Worm (Caenorhabditis elegans) whole organism, dauer: Measurements from ENCODE around the gene C49F5.3.
"Not testable (repeated sequence)": the region's sequence is repeated elsewhere in the genome, so short reads cannot be mapped to it uniquely, and the experiment has no call there.

Experiments used
- unc-62 ChIP-seq: sonication (generic microtip); optimal IDR thresholded peaks from 2 replicates; lab custom pipeline; 2017; ENCODE audit warnings: missing biosample characterization, missing genetic modification reagents, missing genetic modification characterization

The C49F5.3 gene

DNA sequence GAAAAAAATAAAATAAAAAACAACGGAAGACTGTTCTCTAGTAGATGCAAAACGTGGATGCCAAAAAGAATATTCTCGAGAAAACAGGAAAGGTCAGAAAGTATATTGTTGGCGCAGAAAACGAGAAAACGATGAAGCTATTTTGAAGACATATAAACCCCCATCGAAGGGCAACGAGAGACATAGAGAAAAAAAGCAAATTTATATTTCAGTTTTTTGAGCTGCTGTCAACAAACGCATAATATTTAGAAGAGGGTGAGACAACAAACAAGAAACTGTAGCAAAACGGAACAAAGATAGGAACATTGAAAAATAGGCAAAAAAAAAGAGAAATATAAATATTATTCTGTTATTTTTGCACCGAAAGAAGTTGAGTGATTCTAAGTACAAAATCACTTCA is 8.8 kb upstream of the C49F5.3 start:
- no peak for TF ChIP-seq unc-62 (GFP tag; lab: Kevin White, UChicago)

- TF ChIP-seq unc-62 (GFP tag; lab: Kevin White, UChicago), result no peak
These were observed 4.5 kb upstream of the C49F5.3 start, which contains the start of gene C49F5.6 for ce11 chrX:11987900-11988364. Gene C49F5.6, plus strand, starts transcription at chrX:11988314.

ce11 chrX:11985887-11986286 is 2.5 kb upstream of the C49F5.3 start, which contains the start of gene C49F5.5:
Gene C49F5.5, plus strand, starts transcription at chrX:11986187.
- TF ChIP-seq unc-62 (GFP tag; lab: Kevin White, UChicago), result no peak

DNA sequence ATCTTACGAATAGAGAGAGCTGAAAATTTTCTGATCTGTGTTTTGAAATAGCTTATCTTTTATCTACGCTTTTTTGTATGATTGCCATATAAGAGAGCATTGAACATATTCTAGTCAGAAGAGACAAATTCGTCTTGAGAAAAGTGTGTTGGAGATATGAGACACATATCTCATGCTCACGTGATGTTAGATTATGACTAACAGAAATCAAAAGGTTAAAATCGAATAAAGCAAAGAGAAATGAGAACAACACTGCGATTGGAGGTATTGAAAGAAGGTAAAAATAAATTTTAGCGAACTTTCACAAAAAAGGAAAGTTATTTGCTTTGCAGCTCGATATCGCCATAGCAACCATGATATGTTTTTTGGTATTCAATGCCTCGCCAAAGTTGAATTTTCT is 1.4 kb downstream of the C49F5.3 start, which contains the start of gene nhr-167:
nhr-167 (minus strand) TSS at position 21 of the 400 bp plus-strand sequence.
- TF ChIP-seq unc-62 (GFP tag; lab: Kevin White, UChicago), result no peak

DNA sequence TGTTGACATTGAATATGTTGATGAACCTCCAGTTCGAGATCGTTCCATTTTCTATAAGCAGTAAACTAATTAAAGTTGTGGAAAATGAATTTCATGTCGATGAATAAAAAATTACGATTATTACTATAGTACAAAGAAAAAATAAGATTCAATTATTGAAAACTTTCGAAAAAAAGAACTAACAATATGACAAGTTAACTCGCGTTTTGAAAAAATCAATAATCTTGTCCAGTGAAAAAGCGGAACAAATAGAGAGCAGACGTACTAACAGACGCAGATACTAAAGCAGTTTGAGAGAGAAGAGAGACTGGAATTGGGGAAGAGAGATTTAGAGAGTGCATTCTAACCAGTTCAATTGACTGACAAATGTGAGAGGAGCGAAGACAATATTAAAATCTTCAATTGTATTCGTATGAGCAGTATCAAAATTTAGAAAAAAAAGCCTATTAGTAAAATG is 8.8 kb downstream of the C49F5.3 start, which contains the start of gene set-6:
set-6 (minus strand) TSS at position 51 of the 457 bp plus-strand sequence.
- no peak for TF ChIP-seq unc-62 (GFP tag; lab: Kevin White, UChicago)

- TF ChIP-seq unc-62 (GFP tag; lab: Kevin White, UChicago), result no peak
These were observed 12.1 kb downstream of the C49F5.3 start for ce11 chrX:11971323-11971722.

- TF ChIP-seq unc-62 (GFP tag; lab: Kevin White, UChicago), result no peak
These were observed 13.9 kb downstream of the C49F5.3 start for ce11 chrX:11969554-11969953.

- TF ChIP-seq unc-62 (GFP tag; lab: Kevin White, UChicago), result no peak
These were observed 14.3 kb downstream of the C49F5.3 start for ce11 chrX:11969085-11969484.

- no peak for TF ChIP-seq unc-62 (GFP tag; lab: Kevin White, UChicago)
These were observed 15.3 kb downstream of the C49F5.3 start for ce11 chrX:11968024-11968598.

ce11 chrX:11967034-11967433 is 16.4 kb downstream of the C49F5.3 start:
- no peak for TF ChIP-seq unc-62 (GFP tag; lab: Kevin White, UChicago)

ce11 chrX:11965663-11966304 is 17.6 kb downstream of the C49F5.3 start, which contains the start of gene sams-1:
Gene sams-1, plus strand, starts transcription at chrX:11965962.
- no peak for TF ChIP-seq unc-62 (GFP tag; lab: Kevin White, UChicago)

DNA sequence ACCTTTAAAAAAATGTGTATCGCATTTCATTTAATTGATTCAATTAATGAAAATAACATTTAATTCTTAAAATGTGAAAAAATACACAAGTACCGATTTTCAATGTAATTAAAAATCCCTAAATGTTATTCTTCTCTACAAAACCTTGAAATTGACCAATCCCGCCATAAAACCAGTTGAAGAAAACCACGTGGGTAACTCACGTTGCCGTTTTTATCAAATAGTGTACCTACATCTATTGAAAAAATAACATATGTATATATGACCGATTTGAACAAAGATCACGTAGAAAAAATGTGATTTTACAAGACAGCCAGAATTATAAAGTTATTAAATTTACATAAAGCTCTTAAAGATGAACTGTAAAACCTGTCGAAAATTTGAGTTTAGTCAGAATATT is 18.3 kb downstream of the C49F5.3 start:
- no peak for TF ChIP-seq unc-62 (GFP tag; lab: Kevin White, UChicago)

- TF ChIP-seq unc-62 (GFP tag; lab: Kevin White, UChicago), result no peak
These were observed 18.9 kb downstream of the C49F5.3 start for ce11 chrX:11964555-11964954.

DNA sequence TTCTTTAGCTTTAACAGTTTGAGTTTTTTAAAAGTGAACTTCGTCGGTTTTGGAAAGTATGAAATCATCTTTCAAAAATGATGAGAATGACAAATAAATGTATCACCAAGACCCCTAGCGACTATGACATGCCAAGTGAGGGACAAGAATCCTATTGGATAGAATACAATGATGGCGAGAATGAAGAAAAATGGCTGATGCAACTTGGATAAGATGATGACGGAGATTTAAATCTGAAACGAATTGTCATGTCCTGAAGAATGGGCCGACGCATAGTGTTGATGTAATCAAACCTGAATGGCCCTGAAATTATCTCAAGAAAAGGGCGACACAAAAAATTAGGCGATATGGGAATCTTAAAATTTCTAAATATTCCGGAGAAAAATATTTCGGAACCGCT is 19.8 kb downstream of the C49F5.3 start:
- TF ChIP-seq unc-62 (GFP tag; lab: Kevin White, UChicago), result no peak

DNA sequence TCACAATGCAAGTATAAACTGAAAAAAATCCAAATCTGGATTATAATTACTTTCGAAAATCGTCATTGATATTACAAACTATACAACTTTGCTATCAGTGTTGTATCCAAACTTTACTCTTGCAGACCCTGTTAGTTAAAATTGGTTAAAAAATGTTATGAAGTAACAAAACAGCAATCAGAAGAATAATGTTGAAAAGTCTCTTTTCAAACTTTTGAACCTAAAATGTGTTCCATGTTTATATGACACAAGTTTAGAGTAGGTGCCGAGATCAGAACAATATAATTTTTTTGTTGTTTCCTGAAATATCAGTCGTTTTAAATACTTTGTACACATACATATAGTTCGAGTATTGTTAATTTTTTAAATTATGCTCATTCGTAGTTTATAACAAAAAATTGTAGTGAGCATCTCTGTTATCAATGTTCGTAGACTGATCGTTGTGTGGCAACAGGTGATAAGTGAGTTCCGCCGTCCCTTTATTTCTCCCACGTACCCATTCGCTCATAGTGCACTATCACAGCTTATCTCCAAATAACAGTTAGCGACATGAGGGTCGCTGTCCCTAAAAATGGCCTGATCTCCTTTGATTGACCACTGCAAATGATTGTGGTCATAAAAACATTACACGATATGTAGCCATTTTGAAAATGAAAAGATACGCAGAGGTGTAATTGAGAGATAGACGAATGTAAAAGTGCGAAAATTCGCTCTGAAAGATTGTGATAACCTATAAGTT is 21.2 kb downstream of the C49F5.3 start:
- no peak for TF ChIP-seq unc-62 (GFP tag; lab: Kevin White, UChicago)

ce11 chrX:11961103-11961502 is 22.3 kb downstream of the C49F5.3 start, which contains the start of gene C49F5.13:
Gene C49F5.13, plus strand, starts transcription at chrX:11961403.
- not testable (repeated sequence) for TF ChIP-seq unc-62 (GFP tag; lab: Kevin White, UChicago)
